Worm (Caenorhabditis elegans): ENCODE data around the gene ccep-135.

ce11 chrIII:3047040-3047439 lies 44.6 kb upstream of the ccep-135 start, which contains the start of gene cutl-25:
- no peak for TF ChIP-seq pqm-1 (tag; optimal IDR thresholded peaks at IDR 0.05)
- TF ChIP-seq nhr-237 (tag; optimal IDR thresholded peaks at IDR 0.05), result no peak
- no peak for TF ChIP-seq unc-39 (tag; optimal IDR thresholded peaks at IDR 0.05)
- TF ChIP-seq nhr-28 (tag; optimal IDR thresholded peaks at IDR 0.05), result no peak
- TF ChIP-seq lin-15B (tag; optimal IDR thresholded peaks at IDR 0.05), result no peak
- TF ChIP-seq nfya-1 (tag; optimal IDR thresholded peaks at IDR 0.05; ENCODE audit: insufficient read depth), result no peak
- no peak for TF ChIP-seq ceh-82 (tag; optimal IDR thresholded peaks at IDR 0.05)
- no peak for TF ChIP-seq nhr-12 (tag; optimal IDR thresholded peaks at IDR 0.05)
- TF ChIP-seq unc-62 (GFP tag; optimal IDR thresholded peaks at IDR 0.05), result no peak

Measured in whole organism, L3 larva.